Worm (Caenorhabditis elegans): ENCODE measurements around the gene ran-5.

DNA sequence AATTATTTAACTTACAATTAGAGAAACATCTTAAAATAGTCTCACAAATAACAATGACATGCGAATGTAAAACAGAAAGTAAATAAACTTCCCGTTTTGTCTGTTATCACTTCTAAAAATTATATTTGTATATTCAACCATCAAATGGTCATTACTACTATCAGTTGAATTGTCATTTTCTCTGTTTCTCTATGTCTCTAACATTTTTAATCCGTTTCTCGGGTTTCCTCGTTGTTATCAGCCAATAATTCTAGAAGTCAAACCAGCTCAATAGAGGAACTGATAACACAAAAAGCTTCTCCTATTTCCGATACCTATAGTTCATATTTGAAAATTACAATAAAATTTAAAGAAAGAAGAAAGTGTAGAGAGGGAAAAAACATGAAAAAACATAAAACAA, 21.3 kb upstream of the ran-5 start:
- TF ChIP-seq ceh-36 (tag; optimal IDR thresholded peaks at IDR 0.05) (no peak), flt-1 (GFP tag; IDR thresholded peaks at IDR 0.05) (no peak), ama-1 (optimal IDR thresholded peaks at IDR 0.05) (no peak), sea-1 (GFP tag; conservative IDR thresholded peaks at IDR 0.05) (no peak), tbx-37 (GFP tag; conservative IDR thresholded peaks at IDR 0.05) (no peak), hmg-4 (GFP tag; optimal IDR thresholded peaks at IDR 0.05) (no peak), ets-7 (tag; optimal IDR thresholded peaks at IDR 0.05) (no peak)
